Worm (Caenorhabditis elegans): Measurements from ENCODE around the gene tph-1.

DNA sequence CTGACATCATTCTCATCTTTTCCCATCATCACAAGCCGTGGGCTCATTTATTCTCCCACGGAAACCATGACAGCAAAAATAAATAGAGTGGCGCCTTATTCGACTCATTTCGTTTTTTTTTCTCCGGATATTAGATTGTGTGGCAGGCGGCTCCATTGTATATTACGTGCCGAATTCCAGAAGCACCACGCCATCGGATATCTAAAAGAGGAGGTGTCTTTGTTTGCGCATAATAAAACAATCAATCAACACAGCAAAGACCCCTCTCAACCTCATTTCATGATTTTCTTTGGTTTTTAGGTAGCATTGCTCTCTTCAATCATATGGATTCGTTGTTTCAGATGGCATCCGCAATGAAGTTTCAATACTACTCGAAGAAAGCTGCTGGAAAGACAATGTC, at the start of gene tph-1:
- no peak for TF ChIP-seq mes-2 (tag; optimal IDR thresholded peaks at IDR 0.05; ENCODE audit: poor library complexity, severe bottlenecking)
- no peak for TF ChIP-seq unc-39 (tag; optimal IDR thresholded peaks at IDR 0.05)
- TF ChIP-seq lin-1 (GFP tag; IDR thresholded peaks at IDR 0.05) = no peak

Data from whole organism, L4 larva.